Worm (Caenorhabditis elegans): Measurements from ENCODE around the gene T05G5.5.

The T05G5.5 gene

ce11 chrIII:9766175-9766574, 14.9 kb upstream of the T05G5.5 start, which contains the start of gene cbp-1:
Gene cbp-1 (plus strand): TSS chrIII:9766509.
- no peak for TF ChIP-seq ceh-82 (tag; optimal IDR thresholded peaks at IDR 0.05)
- TF ChIP-seq blmp-1 (tag; optimal IDR thresholded peaks at IDR 0.05; ENCODE audit: insufficient read depth): no peak
- peak; percentile 15 for TF ChIP-seq fos-1 (tag; optimal IDR thresholded peaks at IDR 0.05)
- TF ChIP-seq ZK546.5 (tag; optimal IDR thresholded peaks at IDR 0.05): no peak
- TF ChIP-seq lin-13 (GFP tag; optimal IDR thresholded peaks at IDR 0.05): no peak
- TF ChIP-seq nhr-11 (tag; optimal IDR thresholded peaks at IDR 0.05): no peak
- no peak for TF ChIP-seq mbf-1 (tag; optimal IDR thresholded peaks at IDR 0.05)
- TF ChIP-seq mab-5 (tag; optimal IDR thresholded peaks at IDR 0.05): no peak
- no peak for TF ChIP-seq ceh-16 (tag; optimal IDR thresholded peaks at IDR 0.05)
- no peak for TF ChIP-seq gmeb-1 (tag; optimal IDR thresholded peaks at IDR 0.05)
- TF ChIP-seq elt-3 (tag; optimal IDR thresholded peaks at IDR 0.05): no peak
- no peak for TF ChIP-seq peb-1 (tag; optimal IDR thresholded peaks at IDR 0.05)
- TF ChIP-seq unc-55 (GFP tag; optimal IDR thresholded peaks at IDR 0.05): peak; percentile 52
- TF ChIP-seq Y55F3AM.14 (GFP tag; optimal IDR thresholded peaks at IDR 0.05): no peak
- TF ChIP-seq C34F6.9 (tag; optimal IDR thresholded peaks at IDR 0.05): peak; percentile 68
- no peak for TF ChIP-seq ztf-11 (tag; optimal IDR thresholded peaks at IDR 0.05)
- peak; percentile 17 for TF ChIP-seq snpc-4 (tag; optimal IDR thresholded peaks at IDR 0.05)
- peak; percentile 67 for TF ChIP-seq sma-9 (GFP tag; optimal IDR thresholded peaks at IDR 0.05)
- no peak for TF ChIP-seq sma-9 (tag; optimal IDR thresholded peaks at IDR 0.05)
- TF ChIP-seq crh-2 (tag; optimal IDR thresholded peaks at IDR 0.05): peak; percentile 67
- no peak for TF ChIP-seq elt-1 (tag; optimal IDR thresholded peaks at IDR 0.05)
- TF ChIP-seq sem-4 (tag; optimal IDR thresholded peaks at IDR 0.05): no peak
- peak; percentile 53 for TF ChIP-seq nhr-129 (tag; optimal IDR thresholded peaks at IDR 0.05)
- peak; percentile 49 to 78 for TF ChIP-seq lsy-2 (tag; optimal IDR thresholded peaks at IDR 0.05)
- TF ChIP-seq nhr-21 (tag; optimal IDR thresholded peaks at IDR 0.05): no peak
- TF ChIP-seq unc-39 (tag; optimal IDR thresholded peaks at IDR 0.05): no peak
- peak; percentile 29 for TF ChIP-seq nhr-25 (tag; optimal IDR thresholded peaks at IDR 0.05)
- TF ChIP-seq lin-39 (tag; optimal IDR thresholded peaks at IDR 0.05): no peak
- peak; percentile 14 for TF ChIP-seq nhr-6 (tag; optimal IDR thresholded peaks at IDR 0.05)
- no peak for TF ChIP-seq unc-62 (GFP tag; optimal IDR thresholded peaks at IDR 0.05)
- peak; percentile 22 for TF ChIP-seq F13H6.1 (tag; optimal IDR thresholded peaks at IDR 0.05)
- no peak for TF ChIP-seq zag-1 (tag; optimal IDR thresholded peaks at IDR 0.05)

ce11 chrIII:9765465-9765900, 14.3 kb upstream of the T05G5.5 start:
- TF ChIP-seq mdl-1 (tag; optimal IDR thresholded peaks at IDR 0.05) (peak; percentile 97 to 99), peb-1 (tag; optimal IDR thresholded peaks at IDR 0.05) (peak; percentile 21), aly-2 (tag; optimal IDR thresholded peaks at IDR 0.05) (no peak), R02D3.7 (tag; optimal IDR thresholded peaks at IDR 0.05) (peak; percentile 59), nhr-237 (tag; optimal IDR thresholded peaks at IDR 0.05) (peak; percentile 71), blmp-1 (tag; optimal IDR thresholded peaks at IDR 0.05; ENCODE audit: insufficient read depth) (peak; percentile 83), ceh-82 (tag; optimal IDR thresholded peaks at IDR 0.05) (peak; percentile 86), Y55F3AM.14 (GFP tag; optimal IDR thresholded peaks at IDR 0.05) (peak; percentile 99), nhr-10 (tag; optimal IDR thresholded peaks at IDR 0.05) (peak; percentile 90), egl-27 (tag; optimal IDR thresholded peaks at IDR 0.05) (peak; percentile 96), nhr-6 (tag; optimal IDR thresholded peaks at IDR 0.05) (peak; percentile 94), nhr-129 (tag; optimal IDR thresholded peaks at IDR 0.05) (peak; percentile 98), mbf-1 (tag; optimal IDR thresholded peaks at IDR 0.05) (no peak), dmd-4 (tag; optimal IDR thresholded peaks at IDR 0.05) (no peak), ceh-16 (tag; optimal IDR thresholded peaks at IDR 0.05) (peak; percentile 99), ama-1 (optimal IDR thresholded peaks at IDR 0.05) (peak; percentile 95), ztf-1 (GFP tag; conservative IDR thresholded peaks at IDR 0.05) (0 out of 2 replicates have a peak, but pooled peaks have one; percentile 45), gmeb-1 (tag; optimal IDR thresholded peaks at IDR 0.05) (peak; percentile 93), ztf-11 (tag; optimal IDR thresholded peaks at IDR 0.05) (no peak), lin-13 (GFP tag; optimal IDR thresholded peaks at IDR 0.05) (peak; percentile 97), alr-1 (tag; optimal IDR thresholded peaks at IDR 0.05) (no peak), unc-55 (GFP tag; optimal IDR thresholded peaks at IDR 0.05) (peak; percentile 96), elt-1 (tag; optimal IDR thresholded peaks at IDR 0.05) (peak; percentile 57), snpc-4 (tag; optimal IDR thresholded peaks at IDR 0.05) (peak; percentile 86), crh-2 (tag; optimal IDR thresholded peaks at IDR 0.05) (peak; percentile 99), sma-9 (GFP tag; optimal IDR thresholded peaks at IDR 0.05) (peak; percentile 98), sma-9 (tag; optimal IDR thresholded peaks at IDR 0.05) (no peak), lsy-2 (tag; optimal IDR thresholded peaks at IDR 0.05) (peak; percentile 99 to 100), unc-39 (tag; optimal IDR thresholded peaks at IDR 0.05) (peak; percentile 35), nhr-25 (tag; optimal IDR thresholded peaks at IDR 0.05) (peak; percentile 98), nhr-77 (tag; optimal IDR thresholded peaks at IDR 0.05) (peak; percentile 47), elt-3 (tag; optimal IDR thresholded peaks at IDR 0.05) (no peak), unc-62 (GFP tag; optimal IDR thresholded peaks at IDR 0.05) (peak; percentile 83), nhr-12 (tag; optimal IDR thresholded peaks at IDR 0.05) (peak; percentile 61), nhr-11 (tag; optimal IDR thresholded peaks at IDR 0.05) (no peak), lin-39 (tag; optimal IDR thresholded peaks at IDR 0.05) (no peak), nhr-21 (tag; optimal IDR thresholded peaks at IDR 0.05) (peak; percentile 98), zag-1 (tag; optimal IDR thresholded peaks at IDR 0.05) (peak; percentile 94), ZK546.5 (tag; optimal IDR thresholded peaks at IDR 0.05) (peak; percentile 91), sma-3 (GFP tag; optimal IDR thresholded peaks at IDR 0.05) (peak; percentile 100), F13H6.1 (tag; optimal IDR thresholded peaks at IDR 0.05) (peak; percentile 99), sem-4 (tag; optimal IDR thresholded peaks at IDR 0.05) (peak; percentile 98), skn-1 (tag; optimal IDR thresholded peaks at IDR 0.05) (peak; percentile 41), lin-11 (tag; optimal IDR thresholded peaks at IDR 0.05) (peak; percentile 98), mab-5 (tag; optimal IDR thresholded peaks at IDR 0.05) (peak; percentile 77), C34F6.9 (tag; optimal IDR thresholded peaks at IDR 0.05) (peak; percentile 100), fos-1 (tag; optimal IDR thresholded peaks at IDR 0.05) (peak; percentile 96)
